Fruit fly (Drosophila melanogaster) whole organism, embryonic: Measurements from ENCODE around the gene CG32686.

Source experiments
- Asciz ChIP-seq: fragments of 200-800 bp; sonication (Bioruptor generic); optimal IDR thresholded peaks from 2 replicates; lab custom pipeline; 2017; ENCODE audit warnings: missing biosample characterization, mild to moderate bottlenecking, missing genetic modification characterization, missing genetic modification reagents
- BtbVII ChIP-seq: fragments of 200-800 bp; sonication (Bioruptor generic); optimal IDR thresholded peaks from 3 replicates; lab custom pipeline; 2017; ENCODE audit warnings: missing biosample characterization, mild to moderate bottlenecking, missing genetic modification characterization
- CG1024 ChIP-seq: fragments of 200-800 bp; sonication (Bioruptor generic); IDR thresholded peaks from 2 replicates; pipeline ENCODE4 v1.3.6; 2022; ENCODE audit warnings: missing biosample characterization, missing genetic modification characterization
- CG10366 ChIP-seq: fragments of 200-800 bp; sonication (Bioruptor generic); IDR thresholded peaks from 2 replicates; pipeline ENCODE4 v1.3.6; 2022; ENCODE audit warnings: missing biosample characterization, missing genetic modification characterization
- CG12071 ChIP-seq: fragments of 200-800 bp; sonication (Bioruptor generic); optimal IDR thresholded peaks from 3 replicates; lab custom pipeline; 2018; ENCODE audit warnings: missing biosample characterization, mild to moderate bottlenecking, missing genetic modification characterization
- CG13624 ChIP-seq: fragments of 200-800 bp; sonication (Bioruptor generic); optimal IDR thresholded peaks from 2 replicates; lab custom pipeline; 2016; ENCODE audit warnings: missing biosample characterization, missing genetic modification characterization
- CG13775 ChIP-seq: fragments of 200-800 bp; sonication (Bioruptor generic); optimal IDR thresholded peaks from 3 replicates; lab custom pipeline; 2017; ENCODE audit warnings: missing biosample characterization, mild to moderate bottlenecking, missing genetic modification characterization
- CG14667 ChIP-seq: fragments of 200-800 bp; sonication (Bioruptor generic); IDR thresholded peaks from 2 replicates; pipeline ENCODE4 v1.3.6; 2022; ENCODE audit warnings: missing biosample characterization, missing genetic modification characterization
- CG14710 ChIP-seq: fragments of 200-800 bp; sonication (Bioruptor generic); optimal IDR thresholded peaks from 3 replicates; lab custom pipeline; 2019; ENCODE audit warnings: missing biosample characterization, mild to moderate bottlenecking, missing genetic modification characterization, moderate library complexity
- CG15479 ChIP-seq: fragments of 200-800 bp; sonication (Bioruptor generic); optimal IDR thresholded peaks from 3 replicates; lab custom pipeline; 2019; ENCODE audit warnings: missing biosample characterization, mild to moderate bottlenecking, missing genetic modification characterization, moderate library complexity
- CG16813 ChIP-seq: fragments of 200-800 bp; sonication (Bioruptor generic); IDR thresholded peaks from 3 replicates; pipeline ENCODE4 v1.3.6; 2022; ENCODE audit warnings: missing biosample characterization, missing genetic modification characterization; ENCODE audit not compliant: partially characterized antibody
- CG1792 ChIP-seq: fragments of 200-800 bp; sonication (Bioruptor generic); optimal IDR thresholded peaks from 2 replicates; lab custom pipeline; 2016; ENCODE audit warnings: missing biosample characterization, missing genetic modification characterization
- CG2875 ChIP-seq: fragments of 200-800 bp; sonication (Bioruptor generic); optimal IDR thresholded peaks from 2 replicates; lab custom pipeline; 2017; ENCODE audit warnings: missing biosample characterization, mild to moderate bottlenecking, missing genetic modification characterization, missing genetic modification reagents
- CG3995 ChIP-seq: fragments of 200-800 bp; sonication (Bioruptor generic); optimal IDR thresholded peaks from 3 replicates; lab custom pipeline; 2016; ENCODE audit warnings: missing biosample characterization, missing genetic modification characterization
- CG6765 ChIP-seq: fragments of 200-800 bp; sonication (Bioruptor generic); optimal IDR thresholded peaks from 3 replicates; lab custom pipeline; 2017; ENCODE audit warnings: missing biosample characterization, mild to moderate bottlenecking, missing genetic modification characterization
- CG6791 ChIP-seq: fragments of 200-800 bp; sonication (Bioruptor generic); IDR thresholded peaks from 3 replicates; pipeline ENCODE4 v1.3.6; 2022; ENCODE audit warnings: missing biosample characterization, missing genetic modification characterization; ENCODE audit not compliant: partially characterized antibody
- CG7839 ChIP-seq: fragments of 200-800 bp; sonication (Bioruptor generic); optimal IDR thresholded peaks from 3 replicates; lab custom pipeline; 2018; ENCODE audit warnings: missing biosample characterization, mild to moderate bottlenecking, missing genetic modification characterization, moderate library complexity
- CG8478 ChIP-seq: fragments of >200 bp; optimal IDR thresholded peaks from 2 replicates; lab custom pipeline; 2018
- Dp ChIP-seq: fragments of 200-800 bp; sonication (Bioruptor generic); optimal IDR thresholded peaks from 2 replicates; lab custom pipeline; 2018; ENCODE audit warnings: missing biosample characterization, mild to moderate bottlenecking, missing genetic modification characterization, moderate library complexity
- Gsc ChIP-seq: fragments of 200-800 bp; sonication (Bioruptor generic); IDR thresholded peaks from 2 replicates; pipeline ENCODE4 v1.3.6; 2022; ENCODE audit warnings: missing biosample characterization, missing genetic modification characterization
- HmgD ChIP-seq: fragments of 200-800 bp; sonication (Bioruptor generic); optimal IDR thresholded peaks from 3 replicates; lab custom pipeline; 2016; ENCODE audit warnings: missing biosample characterization, missing genetic modification characterization
- HmgZ ChIP-seq: fragments of 200-800 bp; sonication (Bioruptor generic); optimal IDR thresholded peaks from 2 replicates; lab custom pipeline; 2018; ENCODE audit warnings: missing biosample characterization, mild to moderate bottlenecking, missing genetic modification characterization
- Hmr ChIP-seq: fragments of 200-800 bp; sonication (Bioruptor generic); optimal IDR thresholded peaks from 3 replicates; lab custom pipeline; 2017; ENCODE audit warnings: mild to moderate bottlenecking, missing biosample characterization, missing genetic modification reagents, missing genetic modification characterization
- Meics ChIP-seq: fragments of 200-800 bp; sonication (Bioruptor generic); optimal IDR thresholded peaks from 2 replicates; lab custom pipeline; 2017; ENCODE audit warnings: missing biosample characterization, mild to moderate bottlenecking, missing genetic modification characterization
- NK7.1 ChIP-seq: fragments of 200-800 bp; sonication (Bioruptor generic); optimal IDR thresholded peaks from 3 replicates; lab custom pipeline; 2016; ENCODE audit warnings: missing biosample characterization, missing genetic modification characterization
- Neu2 ChIP-seq: fragments of 200-800 bp; sonication (Bioruptor generic); optimal IDR thresholded peaks from 3 replicates; lab custom pipeline; 2016; ENCODE audit warnings: missing biosample characterization, missing genetic modification characterization, borderline replicate concordance
- Side ChIP-seq: fragments of 200-800 bp; sonication (Bioruptor generic); optimal IDR thresholded peaks from 2 replicates; lab custom pipeline; 2016; ENCODE audit warnings: missing biosample characterization, missing genetic modification characterization
- Sin3A ChIP-seq: fragments of >200 bp; optimal IDR thresholded peaks from 2 replicates; lab custom pipeline; 2018
- Taf1 ChIP-seq: fragments of 200-800 bp; sonication (Bioruptor generic); IDR thresholded peaks from 2 replicates; pipeline ENCODE4 v1.3.6; 2022; ENCODE audit warnings: missing biosample characterization, missing genetic modification characterization
- Vsx1 ChIP-seq: fragments of 200-800 bp; sonication (Bioruptor generic); optimal IDR thresholded peaks from 2 replicates; lab custom pipeline; 2017; ENCODE audit warnings: missing biosample characterization, mild to moderate bottlenecking, missing genetic modification characterization, missing genetic modification reagents
- az2 ChIP-seq: fragments of 200-800 bp; sonication (Bioruptor generic); optimal IDR thresholded peaks from 3 replicates; lab custom pipeline; 2016; ENCODE audit warnings: missing biosample characterization, missing genetic modification characterization
- cato ChIP-seq: fragments of 200-800 bp; sonication (Bioruptor generic); optimal IDR thresholded peaks from 2 replicates; lab custom pipeline; 2016; ENCODE audit warnings: missing biosample characterization, missing genetic modification characterization, borderline replicate concordance
- crol ChIP-seq: fragments of 200-800 bp; sonication (Bioruptor generic); IDR thresholded peaks from 2 replicates; pipeline ENCODE4 v1.3.6; 2022; ENCODE audit warnings: missing biosample characterization, missing genetic modification characterization
- danr ChIP-seq: fragments of 200-800 bp; sonication (Bioruptor generic); IDR thresholded peaks from 2 replicates; pipeline ENCODE4 v1.3.6; 2022; ENCODE audit warnings: missing biosample characterization, missing genetic modification characterization
- eve ChIP-seq, 2 experiments: fragments of >200 bp; optimal IDR thresholded peaks; 2 replicates each; lab custom pipeline; 2017; ENCODE audit warnings: missing biosample characterization in 2 of 2, missing genetic modification characterization in 2 of 2
- eyg ChIP-seq: fragments of 200-800 bp; sonication (Bioruptor generic); optimal IDR thresholded peaks from 3 replicates; lab custom pipeline; 2016; ENCODE audit warnings: missing biosample characterization, missing genetic modification characterization
- hb ChIP-seq: fragments of 200-800 bp; sonication (Bioruptor generic); IDR thresholded peaks from 3 replicates; pipeline ENCODE4 v1.3.6; 2022; ENCODE audit warnings: missing biosample characterization, missing genetic modification characterization; ENCODE audit not compliant: partially characterized antibody
- lab ChIP-seq: fragments of 200-800 bp; sonication (Bioruptor generic); optimal IDR thresholded peaks from 3 replicates; lab custom pipeline; 2017; ENCODE audit warnings: missing biosample characterization, missing genetic modification characterization, mild to moderate bottlenecking, moderate library complexity, missing genetic modification reagents
- lbe ChIP-seq: fragments of 200-800 bp; sonication (Bioruptor generic); optimal IDR thresholded peaks from 2 replicates; lab custom pipeline; 2016; ENCODE audit warnings: missing biosample characterization, mild to moderate bottlenecking, missing genetic modification characterization
- lov ChIP-seq, 2 experiments: fragments of 200-800 bp in 1 of 2; fragments of >200 bp in 1 of 2; sonication (Bioruptor generic) in 1 of 2; IDR thresholded peaks in 1 of 2; optimal IDR thresholded peaks in 1 of 2; 2 replicates in 1 of 2; 3 replicates in 1 of 2; pipeline versions ENCODE4 v1.3.6 to Lab custom; 2017 to 2022; ENCODE audit warnings: missing biosample characterization in 1 of 2, missing genetic modification characterization in 1 of 2
- mirr ChIP-seq: fragments of 200-800 bp; sonication (Bioruptor generic); optimal IDR thresholded peaks from 3 replicates; lab custom pipeline; 2018; ENCODE audit warnings: missing biosample characterization, mild to moderate bottlenecking, missing genetic modification characterization
- phol ChIP-seq: fragments of 200-800 bp; sonication (Bioruptor generic); optimal IDR thresholded peaks from 3 replicates; lab custom pipeline; 2018; ENCODE audit warnings: missing biosample characterization, mild to moderate bottlenecking, missing genetic modification characterization, moderate library complexity
- pnt ChIP-seq: fragments of 200-800 bp; sonication (Bioruptor generic); optimal IDR thresholded peaks from 3 replicates; lab custom pipeline; 2016; ENCODE audit warnings: missing biosample characterization, missing genetic modification characterization
- row ChIP-seq: fragments of 200-800 bp; sonication (Bioruptor generic); IDR thresholded peaks from 3 replicates; pipeline ENCODE4 v1.3.6; 2022; ENCODE audit warnings: missing biosample characterization, missing genetic modification characterization
- sd ChIP-seq: fragments of 200-800 bp; sonication (Bioruptor generic); optimal IDR thresholded peaks from 3 replicates; lab custom pipeline; 2018; ENCODE audit warnings: missing biosample characterization, mild to moderate bottlenecking, missing genetic modification characterization, moderate library complexity
- sob ChIP-seq: fragments of 200-800 bp; sonication (Bioruptor generic); IDR thresholded peaks from 2 replicates; pipeline ENCODE4 v1.3.6; 2022; ENCODE audit warnings: missing biosample characterization, missing genetic modification characterization
- tll ChIP-seq, 2 experiments: fragments of 200-800 bp in 1 of 2; fragments of >200 bp in 1 of 2; sonication (Bioruptor generic) in 1 of 2; optimal IDR thresholded peaks; 2 replicates each; lab custom pipeline; 2017 to 2019; ENCODE audit warnings: missing biosample characterization in 2 of 2, missing genetic modification characterization in 2 of 2, mild to moderate bottlenecking in 1 of 2, moderate library complexity in 1 of 2
- toy ChIP-seq: fragments of 200-800 bp; sonication (Bioruptor generic); IDR thresholded peaks from 2 replicates; pipeline ENCODE4 v1.3.6; 2022; ENCODE audit warnings: missing biosample characterization, missing genetic modification characterization
- ttk ChIP-seq: fragments of 200-800 bp; sonication (Bioruptor generic); IDR thresholded peaks from 2 replicates; pipeline ENCODE4 v2.1.2; 2022; ENCODE audit warnings: missing biosample characterization, missing genetic modification characterization

The CG32686 gene

DNA sequence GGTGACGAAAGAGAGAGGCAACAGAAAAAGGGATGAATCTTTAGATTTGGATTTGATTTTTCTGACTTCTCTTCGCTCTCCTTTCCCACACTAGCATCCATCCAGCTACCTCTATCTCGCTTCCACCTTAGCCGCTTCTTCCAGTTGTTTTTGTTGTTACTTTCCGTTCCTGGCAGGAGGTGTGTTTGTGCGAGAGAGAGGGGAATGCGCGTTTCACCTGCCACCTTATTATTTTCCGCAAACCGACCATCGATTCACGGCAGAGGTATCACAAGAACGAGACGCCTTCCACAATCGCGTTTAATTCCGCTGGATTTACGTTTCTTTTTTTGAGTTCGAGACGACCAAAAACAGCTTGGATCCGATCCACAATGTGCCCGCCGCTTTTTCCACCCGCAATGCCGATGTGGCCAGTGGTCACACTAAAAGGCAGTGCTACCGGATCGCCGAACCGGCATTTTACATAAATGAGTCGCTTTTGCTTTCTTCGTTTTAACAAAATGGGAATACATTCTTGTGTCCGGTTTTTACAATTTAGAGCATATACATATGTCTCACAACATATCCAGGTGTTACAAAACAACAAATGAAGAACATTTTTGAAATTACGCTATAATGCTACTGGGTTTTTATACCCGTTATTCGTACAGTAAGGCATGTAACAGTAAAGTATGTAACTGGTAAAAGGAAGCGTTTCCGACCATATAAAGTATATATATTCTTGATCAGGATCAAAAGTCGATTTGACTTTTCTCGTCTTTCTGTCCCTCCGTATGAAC, 49.4 kb downstream of the CG32686 start, which contains the start of gene alpha-Man-Ia (continued):
- TF ChIP-seq NK7.1 (GFP tag; lab: Kevin White, UChicago) (no peak), CG6765 (GFP tag; lab: Kevin White, UChicago) (no peak), eve (GFP tag; optimal IDR thresholded peaks at IDR 0.05; lab: Kevin White, UChicago) (no peak), toy (GFP tag; lab: Robert Waterston, UW) (no peak), CG1792 (GFP tag; lab: Kevin White, UChicago) (no peak), Side (GFP tag; lab: Kevin White, UChicago) (no peak), ttk (no peak), lov (optimal IDR thresholded peaks at IDR 0.05; lab: Kevin White, UChicago) (no peak), lov (GFP tag; IDR thresholded peaks at IDR 0.05; lab: Robert Waterston, UW) (no peak), Neu2 (GFP tag; lab: Kevin White, UChicago) (no peak), CG8478 (lab: Kevin White, UChicago) (no peak), az2 (peak; percentile 7), lbe (GFP tag; lab: Kevin White, UChicago) (no peak), sob (GFP tag; lab: Robert Waterston, UW) (no peak), Vsx1 (GFP tag; lab: Kevin White, UChicago) (no peak), CG12071 (GFP tag; lab: Kevin White, UChicago) (no peak), HmgD (GFP tag; lab: Kevin White, UChicago) (peak; percentile 39), phol (peak; percentile 49), CG13624 (GFP tag; lab: Kevin White, UChicago) (peak; percentile 34), Dp (GFP tag; lab: Kevin White, UChicago) (no peak), tll (GFP tag; optimal IDR thresholded peaks at IDR 0.05; lab: Kevin White, UChicago) (peak in 1 of 2 experiments; percentile 61), CG10366 (GFP tag; lab: Robert Waterston, UW) (no peak), CG15479 (no peak), HmgZ (tag; lab: Kevin White, UChicago) (no peak), hb (no peak), danr (GFP tag; lab: Robert Waterston, UW) (no peak), CG16813 (GFP tag; lab: Robert Waterston, UW) (no peak), CG14667 (no peak), lab (GFP tag; lab: Kevin White, UChicago) (peak; percentile 1), BtbVII (GFP tag; lab: Kevin White, UChicago) (no peak), CG14710 (tag; lab: Kevin White, UChicago) (peak; percentile 57), CG13775 (GFP tag; lab: Kevin White, UChicago) (peak; percentile 38), row (GFP tag; lab: Robert Waterston, UW) (peak; percentile 47), mirr (GFP tag; lab: Kevin White, UChicago) (no peak), pnt (GFP tag; lab: Kevin White, UChicago) (peak; percentile 36), CG6791 (GFP tag; lab: Robert Waterston, UW) (no peak), CG1024 (no peak), CG2875 (GFP tag; lab: Kevin White, UChicago) (no peak), eyg (GFP tag; lab: Kevin White, UChicago) (no peak), sd (tag; lab: Kevin White, UChicago) (no peak), Sin3A (lab: Kevin White, UChicago) (peak; percentile 54), Hmr (peak; percentile 37), CG7839 (peak; percentile 36), CG3995 (peak; percentile 89), Asciz (GFP tag; lab: Kevin White, UChicago) (no peak), crol (GFP tag; lab: Robert Waterston, UW) (peak; percentile 73), Gsc (GFP tag; lab: Robert Waterston, UW) (no peak), Taf1 (GFP tag; lab: Robert Waterston, UW) (no peak), Meics (GFP tag; lab: Kevin White, UChicago) (peak; percentile 27), cato (GFP tag; lab: Kevin White, UChicago) (no peak)
